Worm (Caenorhabditis elegans) whole organism, L1 larva: ENCODE results near the gene abu-2.

ENCODE experiments used
- C04F5.9 ChIP-seq: sonication (generic microtip); optimal IDR thresholded peaks from 2 replicates; lab custom pipeline; 2016; ENCODE audit warnings: missing genetic modification characterization, missing compliant biosample characterization
- F16B12.6 ChIP-seq: fragments of 150-350 bp; optimal IDR thresholded peaks from 2 replicates; lab custom pipeline; 2014; ENCODE audit warnings: missing biosample characterization, missing genetic modification characterization
- Y116A8C.19 ChIP-seq: sonication (generic microtip); optimal IDR thresholded peaks from 2 replicates; lab custom pipeline; 2016; ENCODE audit warnings: missing compliant biosample characterization, missing genetic modification characterization, borderline replicate concordance
- aha-1 ChIP-seq: fragments of 150-350 bp; optimal IDR thresholded peaks from 2 replicates; lab custom pipeline; 2014; ENCODE audit warnings: missing biosample characterization, missing genetic modification characterization
- alr-1 ChIP-seq: fragments of 200-800 bp; sonication (Bioruptor generic); optimal IDR thresholded peaks from 2 replicates; lab custom pipeline; 2018; ENCODE audit warnings: borderline replicate concordance, mild to moderate bottlenecking, missing genetic modification characterization, missing compliant biosample characterization
- ama-1 ChIP-seq: fragments of 150-350 bp; optimal IDR thresholded peaks from 2 replicates; lab custom pipeline; 2014
- ceh-63 ChIP-seq: fragments of 200-800 bp; sonication (Bioruptor generic); optimal IDR thresholded peaks from 2 replicates; lab custom pipeline; 2018; ENCODE audit warnings: mild to moderate bottlenecking, missing genetic modification characterization, missing compliant biosample characterization
- ceh-8 ChIP-seq: fragments of 200-800 bp; sonication (Bioruptor generic); optimal IDR thresholded peaks from 2 replicates; lab custom pipeline; 2018; ENCODE audit warnings: mild to moderate bottlenecking, missing genetic modification characterization, moderate library complexity, missing compliant biosample characterization
- ceh-82 ChIP-seq, 3 experiments: fragments of 150-350 bp in 1 of 3; sonication (generic microtip) in 2 of 3; optimal IDR thresholded peaks; 2 replicates each; lab custom pipeline; 2014 to 2017; ENCODE audit warnings: missing biosample characterization in 3 of 3, missing genetic modification characterization in 3 of 3
- ceh-88 ChIP-seq: fragments of 200-800 bp; sonication (Bioruptor generic); IDR thresholded peaks from 2 replicates; pipeline ENCODE4 v1.3.6; 2022; ENCODE audit warnings: missing genetic modification characterization, missing compliant biosample characterization
- ceh-90 ChIP-seq: sonication (generic microtip); optimal IDR thresholded peaks from 2 replicates; lab custom pipeline; 2016; ENCODE audit warnings: missing genetic modification characterization, missing compliant biosample characterization
- dpl-1 ChIP-seq, 3 experiments: fragments of 150-350 bp in 2 of 3; sonication (generic microtip) in 1 of 3; optimal IDR thresholded peaks; 2 replicates each; lab custom pipeline; 2014 to 2017; ENCODE audit warnings: missing biosample characterization in 3 of 3, missing genetic modification characterization in 3 of 3, missing genetic modification reagents in 3 of 3
- dsc-1 ChIP-seq: sonication (generic microtip); optimal IDR thresholded peaks from 2 replicates; lab custom pipeline; 2016; ENCODE audit warnings: mild to moderate bottlenecking, missing genetic modification characterization, missing compliant biosample characterization
- efl-1 ChIP-seq, 4 experiments: fragments of 150-350 bp; optimal IDR thresholded peaks in 3 of 4; peaks in 1 of 4; 1 replicate in 1 of 4; 2 replicates in 3 of 4; lab custom pipeline; 2014; ENCODE audit warnings: missing biosample characterization in 2 of 4, missing genetic modification characterization in 2 of 4, missing genetic modification reagents in 2 of 4
- efl-3 ChIP-seq: fragments of 200-800 bp; sonication (Bioruptor generic); optimal IDR thresholded peaks from 2 replicates; lab custom pipeline; 2018; ENCODE audit warnings: mild to moderate bottlenecking, missing genetic modification characterization, missing compliant biosample characterization
- egl-13 ChIP-seq: sonication (generic microtip); optimal IDR thresholded peaks from 2 replicates; lab custom pipeline; 2016; ENCODE audit warnings: missing genotype, missing genetic modification reagents, missing genetic modification characterization, missing compliant biosample characterization
- fkh-4 ChIP-seq: sonication (generic microtip); optimal IDR thresholded peaks from 2 replicates; lab custom pipeline; 2016; ENCODE audit warnings: missing compliant biosample characterization, missing genetic modification characterization, borderline replicate concordance
- fos-1 ChIP-seq: fragments of 150-350 bp; optimal IDR thresholded peaks from 2 replicates; lab custom pipeline; 2014; ENCODE audit warnings: missing biosample characterization, missing genetic modification characterization
- grh-1 ChIP-seq: fragments of 200-800 bp; sonication (Bioruptor generic); IDR thresholded peaks from 2 replicates; pipeline ENCODE4 v1.3.6; 2022; ENCODE audit warnings: missing genetic modification reagents, missing genetic modification characterization, missing compliant biosample characterization
- hlh-17 ChIP-seq: fragments of 200-800 bp; sonication (Bioruptor generic); optimal IDR thresholded peaks from 2 replicates; lab custom pipeline; 2018; ENCODE audit warnings: missing genetic modification characterization, mild to moderate bottlenecking, missing compliant biosample characterization, moderate library complexity, borderline replicate concordance
- hlh-4 ChIP-seq: sonication (generic microtip); optimal IDR thresholded peaks from 2 replicates; lab custom pipeline; 2016; ENCODE audit warnings: mild to moderate bottlenecking, missing genetic modification characterization, missing compliant biosample characterization
- irx-1 ChIP-seq: sonication (generic microtip); optimal IDR thresholded peaks from 2 replicates; lab custom pipeline; 2016; ENCODE audit warnings: missing genetic modification characterization, missing compliant biosample characterization
- isw-1 ChIP-seq: fragments of 200-800 bp; sonication (Bioruptor generic); IDR thresholded peaks from 2 replicates; pipeline ENCODE4 v1.3.6; 2022; ENCODE audit warnings: missing genetic modification characterization, missing compliant biosample characterization
- jun-1 ChIP-seq: fragments of 150-350 bp; optimal IDR thresholded peaks from 2 replicates; lab custom pipeline; 2014; ENCODE audit warnings: missing biosample characterization, missing genetic modification reagents, missing genetic modification characterization
- lin-13 ChIP-seq: fragments of 150-350 bp; optimal IDR thresholded peaks from 2 replicates; lab custom pipeline; 2014; ENCODE audit warnings: missing biosample characterization, missing genetic modification reagents, missing genetic modification characterization
- lin-14 ChIP-seq: fragments of 200-800 bp; sonication (Bioruptor generic); optimal IDR thresholded peaks from 2 replicates; lab custom pipeline; 2018; ENCODE audit warnings: mild to moderate bottlenecking, missing genetic modification characterization, moderate library complexity, missing compliant biosample characterization
- lir-3 ChIP-seq: sonication (generic microtip); optimal IDR thresholded peaks from 2 replicates; lab custom pipeline; 2016; ENCODE audit warnings: mild to moderate bottlenecking, missing genetic modification characterization, moderate library complexity, missing compliant biosample characterization; ENCODE audit not compliant: poor library complexity
- mab-9 ChIP-seq: fragments of 200-800 bp; sonication (Bioruptor generic); IDR thresholded peaks from 2 replicates; pipeline ENCODE4 v1.3.6; 2022; ENCODE audit warnings: missing genetic modification reagents, missing genetic modification characterization, missing compliant biosample characterization
- mdl-1 ChIP-seq, 2 experiments: fragments of 150-350 bp; optimal IDR thresholded peaks; 2 replicates each; lab custom pipeline; 2014 to 2017; ENCODE audit warnings: missing biosample characterization in 2 of 2, missing genetic modification characterization in 2 of 2, inconsistent platforms in 1 of 2
- mef-2 ChIP-seq: fragments of 150-350 bp; optimal IDR thresholded peaks from 2 replicates; lab custom pipeline; 2014; ENCODE audit warnings: missing biosample characterization, missing genetic modification characterization
- mep-1 ChIP-seq: fragments of 150-350 bp; optimal IDR thresholded peaks from 2 replicates; lab custom pipeline; 2014; ENCODE audit warnings: missing biosample characterization, missing genetic modification characterization
- nhr-11 ChIP-seq: fragments of 150-350 bp; optimal IDR thresholded peaks from 2 replicates; lab custom pipeline; 2014; ENCODE audit warnings: missing biosample characterization, missing genetic modification characterization
- nhr-12 ChIP-seq: sonication (generic microtip); optimal IDR thresholded peaks from 2 replicates; lab custom pipeline; 2017; ENCODE audit warnings: missing biosample characterization, missing genetic modification characterization
- nhr-19 ChIP-seq: fragments of 200-800 bp; sonication (Bioruptor generic); conservative IDR thresholded peaks from 2 replicates; pipeline ENCODE4 v1.3.6; 2022; ENCODE audit warnings: missing genetic modification characterization, missing compliant biosample characterization
- nhr-20 ChIP-seq: sonication (generic microtip); optimal IDR thresholded peaks from 2 replicates; lab custom pipeline; 2016; ENCODE audit warnings: mild to moderate bottlenecking, missing genetic modification characterization, missing compliant biosample characterization
- nhr-28 ChIP-seq: fragments of 150-350 bp; optimal IDR thresholded peaks from 2 replicates; lab custom pipeline; 2014; ENCODE audit warnings: missing biosample characterization, missing genetic modification characterization
- nhr-71 ChIP-seq: sonication (generic microtip); optimal IDR thresholded peaks from 2 replicates; lab custom pipeline; 2016; ENCODE audit warnings: mild to moderate bottlenecking, missing genetic modification characterization, moderate library complexity, missing compliant biosample characterization
- nhr-76 ChIP-seq: sonication (generic microtip); optimal IDR thresholded peaks from 2 replicates; lab custom pipeline; 2017; ENCODE audit warnings: missing biosample characterization, missing genetic modification characterization
- nhr-77 ChIP-seq: fragments of 150-350 bp; optimal IDR thresholded peaks from 2 replicates; lab custom pipeline; 2014; ENCODE audit warnings: missing biosample characterization, missing genetic modification characterization
- nhr-85 ChIP-seq: sonication (generic microtip); peaks from one replicate; lab custom pipeline; 2016; ENCODE audit warnings: missing genetic modification characterization, inconsistent platforms, missing compliant biosample characterization
- nhr-90 ChIP-seq: sonication (generic microtip); optimal IDR thresholded peaks from 2 replicates; lab custom pipeline; 2016; ENCODE audit warnings: mild to moderate bottlenecking, missing genetic modification characterization, missing compliant biosample characterization; ENCODE audit not compliant: poor library complexity
- pag-3 ChIP-seq: sonication (generic microtip); optimal IDR thresholded peaks from 2 replicates; lab custom pipeline; 2017; ENCODE audit warnings: missing genetic modification characterization, mild to moderate bottlenecking, missing compliant biosample characterization, antibody characterized with exemption, borderline replicate concordance; ENCODE audit not compliant: insufficient read depth
- pqm-1 ChIP-seq: sonication (generic microtip); optimal IDR thresholded peaks from 3 replicates; lab custom pipeline; 2017; ENCODE audit warnings: missing biosample characterization, missing genetic modification characterization
- skn-1 ChIP-seq: fragments of 150-350 bp; optimal IDR thresholded peaks from 2 replicates; lab custom pipeline; 2014; ENCODE audit warnings: missing biosample characterization, missing genetic modification characterization
- snpc-4 ChIP-seq: fragments of 150-350 bp; optimal IDR thresholded peaks from 2 replicates; lab custom pipeline; 2014; ENCODE audit warnings: missing biosample characterization, missing genetic modification characterization
- sptf-1 ChIP-seq: fragments of 150-350 bp; optimal IDR thresholded peaks from 2 replicates; lab custom pipeline; 2014; ENCODE audit warnings: missing biosample characterization, missing genetic modification characterization
- sup-37 ChIP-seq: fragments of 200-800 bp; sonication (Bioruptor generic); optimal IDR thresholded peaks from 2 replicates; lab custom pipeline; 2018; ENCODE audit warnings: mild to moderate bottlenecking, missing genetic modification characterization, missing compliant biosample characterization
- swsn-7 ChIP-seq: sonication (generic microtip); optimal IDR thresholded peaks from 2 replicates; lab custom pipeline; 2016; ENCODE audit warnings: missing genetic modification characterization, missing compliant biosample characterization
- tbx-2 ChIP-seq: sonication (generic microtip); optimal IDR thresholded peaks from 2 replicates; lab custom pipeline; 2016; ENCODE audit warnings: missing genetic modification characterization, missing compliant biosample characterization
- unc-30 ChIP-seq: sonication (generic microtip); optimal IDR thresholded peaks from 2 replicates; lab custom pipeline; 2017; ENCODE audit warnings: missing biosample characterization, missing genetic modification characterization
- unc-98 ChIP-seq: fragments of 200-800 bp; sonication (Bioruptor generic); IDR thresholded peaks from 2 replicates; pipeline ENCODE4 v1.3.6; 2022; ENCODE audit warnings: missing genetic modification characterization, missing compliant biosample characterization
- vab-15 ChIP-seq: sonication (generic microtip); optimal IDR thresholded peaks from 2 replicates; lab custom pipeline; 2017; ENCODE audit warnings: missing genotype, mild to moderate bottlenecking, missing genetic modification characterization, missing compliant biosample characterization
- xbp-1 ChIP-seq: sonication (generic microtip); optimal IDR thresholded peaks from 2 replicates; lab custom pipeline; 2016; ENCODE audit warnings: missing genetic modification characterization, missing compliant biosample characterization

abu-2 gene

DNA sequence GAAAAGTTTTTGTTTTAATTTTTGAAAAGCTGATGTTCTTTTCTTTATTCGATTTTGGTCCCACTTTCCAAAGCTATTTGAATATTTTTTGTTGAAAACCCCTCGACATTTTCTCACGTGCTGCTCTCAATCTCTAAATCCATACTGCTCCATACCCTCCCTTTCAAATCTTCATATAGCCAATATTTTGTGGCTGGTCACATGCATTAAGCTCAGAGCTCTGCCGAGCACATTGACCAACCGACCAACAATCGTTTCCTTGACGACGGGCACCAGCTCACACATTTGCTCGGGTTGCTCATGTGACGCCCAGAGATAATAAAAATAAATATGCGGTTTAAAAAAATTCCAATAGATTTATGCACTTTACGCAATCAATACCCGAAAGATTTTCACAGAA is 28.5 kb upstream of the abu-2 start (continued):
- TF ChIP-seq efl-1 (optimal IDR thresholded peaks at IDR 0.05; lab: Kevin White, UChicago) (no peak), efl-1 (GFP tag; optimal IDR thresholded peaks at IDR 0.05 in 1 of 2; lab: Kevin White, UChicago) (no peak), nhr-12 (no peak), ceh-8 (GFP tag; lab: Kevin White, UChicago) (no peak), ceh-63 (GFP tag; lab: Kevin White, UChicago) (no peak), ceh-82 (tag; optimal IDR thresholded peaks at IDR 0.05; lab: Kevin White, UChicago) (peak in 2 of 3 experiments; percentile 23 to 43), nhr-71 (peak; percentile 35), mef-2 (tag; lab: Kevin White, UChicago) (no peak), pqm-1 (tag; lab: Kevin White, UChicago) (no peak), tbx-2 (tag; lab: Kevin White, UChicago) (peak; percentile 10), sptf-1 (tag; lab: Kevin White, UChicago) (no peak), Y116A8C.19 (tag; lab: Kevin White, UChicago) (no peak), mab-9 (GFP tag; lab: Robert Waterston, UW) (no peak), nhr-11 (tag; lab: Kevin White, UChicago) (no peak), sup-37 (no peak), pag-3 (tag; lab: Kevin White, UChicago) (no peak), ceh-90 (tag; lab: Kevin White, UChicago) (no peak), vab-15 (tag; lab: Kevin White, UChicago) (no peak), efl-3 (no peak), fos-1 (tag; lab: Kevin White, UChicago) (no peak), F16B12.6 (tag; lab: Kevin White, UChicago) (no peak), lin-14 (peak; percentile 21), lin-13 (GFP tag; lab: Kevin White, UChicago) (no peak), aha-1 (no peak), snpc-4 (no peak), dsc-1 (tag; lab: Kevin White, UChicago) (peak; percentile 79), nhr-20 (no peak), dpl-1 (GFP tag; optimal IDR thresholded peaks at IDR 0.05; lab: Kevin White, UChicago) (peak in 1 of 3 experiments; percentile 6), nhr-77 (no peak), isw-1 (no peak), xbp-1 (no peak), lir-3 (no peak), alr-1 (no peak), ama-1 (lab: Kevin White, UChicago) (no peak), skn-1 (peak; percentile 34), swsn-7 (tag; lab: Kevin White, UChicago) (peak; percentile 35), hlh-17 (GFP tag; lab: Kevin White, UChicago) (no peak), nhr-85 (tag; lab: Kevin White, UChicago) (no peak), fkh-4 (tag; lab: Kevin White, UChicago) (no peak), ceh-88 (GFP tag; lab: Robert Waterston, UW) (no peak), nhr-76 (tag; lab: Kevin White, UChicago) (no peak), mep-1 (tag; lab: Kevin White, UChicago) (no peak), nhr-90 (tag; lab: Kevin White, UChicago) (no peak), jun-1 (peak; percentile 37), hlh-4 (no peak), unc-30 (tag; lab: Kevin White, UChicago) (no peak), mdl-1 (tag; optimal IDR thresholded peaks at IDR 0.05; lab: Kevin White, UChicago) (peak in 1 of 2 experiments; percentile 8), C04F5.9 (no peak), nhr-28 (tag; lab: Kevin White, UChicago) (no peak), grh-1 (GFP tag; lab: Robert Waterston, UW) (no peak), egl-13 (tag; lab: Kevin White, UChicago) (peak; percentile 44), irx-1 (tag; lab: Kevin White, UChicago) (no peak), nhr-19 (GFP tag; lab: Robert Waterston, UW) (peak; percentile 18; the same call in 1 of the 2 replicates), unc-98 (GFP tag; lab: Robert Waterston, UW) (no peak)
